Fruit fly (Drosophila melanogaster): ENCODE results near the gene CG32486.

Gene CG32486

DNA sequence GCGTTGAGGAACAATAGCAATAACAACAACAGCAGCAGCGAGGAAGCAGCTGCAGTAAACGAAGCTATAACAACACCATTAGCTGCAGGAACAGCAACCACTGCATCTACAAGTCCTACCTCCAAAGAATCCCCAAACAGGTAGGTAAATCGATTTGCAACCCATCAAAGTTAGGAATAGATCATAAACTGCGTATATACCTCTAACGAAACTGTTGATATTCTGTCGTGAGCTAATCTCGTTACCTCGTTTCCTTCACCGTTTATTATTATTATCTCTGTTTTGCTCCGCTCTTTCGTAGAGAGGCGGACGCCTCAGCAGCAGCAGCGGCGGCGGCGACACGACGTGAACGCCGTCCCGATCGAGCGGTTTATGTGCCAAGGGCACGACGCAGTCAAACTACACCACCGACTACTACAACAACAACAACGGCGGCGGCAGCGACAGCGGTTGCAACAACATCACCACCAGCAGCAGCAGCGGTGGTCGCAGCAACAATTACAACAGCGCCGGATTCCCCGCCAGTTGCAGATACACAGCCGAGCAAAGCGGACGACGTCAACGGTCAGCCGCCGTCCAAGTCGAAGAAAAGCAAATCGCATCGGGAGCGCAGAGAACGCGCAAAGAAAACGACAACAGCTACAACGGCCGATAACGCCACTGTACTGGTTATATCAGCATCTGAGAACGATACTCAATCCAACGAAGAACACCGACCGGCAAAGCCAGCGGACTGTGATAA, 32.6 kb downstream of the CG32486 start (continued):
- TF ChIP-seq ranshi (GFP tag; IDR thresholded peaks at IDR 0.05) (peak; percentile 28; the same call in 1 of the 2 replicates), Jarid2 (GFP tag; optimal IDR thresholded peaks at IDR 0.05) (peak; percentile 34), gce (GFP tag; IDR thresholded peaks at IDR 0.05) (peak; percentile 18; the same call in 1 of the 3 replicates), CG7271 (tag; optimal IDR thresholded peaks at IDR 0.05) (peak; percentile 35), Dip3 (GFP tag; optimal IDR thresholded peaks at IDR 0.05) (no peak), CG6175 (GFP tag; IDR thresholded peaks at IDR 0.05) (peak; percentile 89; the same call in 2 of the 3 replicates), cad (GFP tag; optimal IDR thresholded peaks at IDR 0.05) (peak; percentile 86), CG10979 (tag; optimal IDR thresholded peaks at IDR 0.05) (peak; percentile 16), H15 (GFP tag; IDR thresholded peaks at IDR 0.05) (no peak), Adf1 (GFP tag; IDR thresholded peaks at IDR 0.05) (peak; percentile 90), nerfin-1 (tag; optimal IDR thresholded peaks at IDR 0.05) (no peak), sens-2 (GFP tag; IDR thresholded peaks at IDR 0.05) (0 out of 2 replicates have a peak, but pooled peaks have one; percentile 14), Pdp1 (GFP tag; optimal IDR thresholded peaks at IDR 0.05) (peak in 1 of 2 experiments; percentile 89), Med (GFP tag) (peak; percentile 85), onecut (GFP tag; IDR thresholded peaks at IDR 0.05) (peak; percentile 73), slp2 (GFP tag; optimal IDR thresholded peaks at IDR 0.05) (no peak), CG10543 (GFP tag; optimal IDR thresholded peaks at IDR 0.05) (peak; percentile 67), cas (GFP tag; IDR thresholded peaks at IDR 0.05) (0 out of 2 replicates have a peak, but pooled peaks have one; percentile 20), CG12659 (GFP tag; optimal IDR thresholded peaks at IDR 0.05) (no peak), HmgD (GFP tag; optimal IDR thresholded peaks at IDR 0.05) (no peak), lov (optimal IDR thresholded peaks at IDR 0.05) (no peak), lov (GFP tag; IDR thresholded peaks at IDR 0.05) (0 out of 3 replicates have a peak, but pooled peaks have one; percentile 26), Atf6 (GFP tag; IDR thresholded peaks at IDR 0.05) (0 out of 2 replicates have a peak, but pooled peaks have one; percentile 37), chm (GFP tag; IDR thresholded peaks at IDR 0.05) (peak; percentile 68; the same call in 1 of the 2 replicates), shn (GFP tag; optimal IDR thresholded peaks at IDR 0.05) (peak; percentile 5), CG42726 (GFP tag; IDR thresholded peaks at IDR 0.05; ENCODE audit: partially characterized antibody) (no peak), twi (tag; optimal IDR thresholded peaks at IDR 0.05) (no peak), prd (optimal IDR thresholded peaks at IDR 0.05) (no peak), prd (GFP tag; IDR thresholded peaks at IDR 0.05) (0 out of 3 replicates have a peak, but pooled peaks have one; percentile 4), trh (GFP tag; optimal IDR thresholded peaks at IDR 0.05) (no peak), CG6765 (GFP tag; optimal IDR thresholded peaks at IDR 0.05) (no peak), Dll (GFP tag; IDR thresholded peaks at IDR 0.05; ENCODE audit: partially characterized antibody) (no peak), run (tag; optimal IDR thresholded peaks at IDR 0.05) (peak; percentile 12), CG16813 (GFP tag; IDR thresholded peaks at IDR 0.05; ENCODE audit: partially characterized antibody) (0 out of 3 replicates have a peak, but pooled peaks have one; percentile 7), org-1 (GFP tag; optimal IDR thresholded peaks at IDR 0.05) (no peak), CG15479 (GFP tag; optimal IDR thresholded peaks at IDR 0.05) (peak; percentile 99), sd (tag; optimal IDR thresholded peaks at IDR 0.05) (peak; percentile 29), CG6854 (GFP tag; optimal IDR thresholded peaks at IDR 0.05) (no peak), HmgZ (tag; optimal IDR thresholded peaks at IDR 0.05) (peak; percentile 12), CG4360 (GFP tag; IDR thresholded peaks at IDR 0.05) (peak; percentile 99), CG12219 (GFP tag; optimal IDR thresholded peaks at IDR 0.05) (peak; percentile 12), HLHmδ (GFP tag; optimal IDR thresholded peaks at IDR 0.05) (peak; percentile 51), crol (GFP tag; IDR thresholded peaks at IDR 0.05) (peak; percentile 48; the same call in 1 of the 2 replicates), CG31224 (GFP tag; IDR thresholded peaks at IDR 0.05) (peak; percentile 93), CG7786 (GFP tag; optimal IDR thresholded peaks at IDR 0.05) (no peak), Scr (GFP tag; IDR thresholded peaks at IDR 0.05; ENCODE audit: partially characterized antibody) (peak; percentile 40; the same call in 1 of the 2 replicates), CG12391 (tag; optimal IDR thresholded peaks at IDR 0.05) (peak; percentile 7), tll (GFP tag; optimal IDR thresholded peaks at IDR 0.05) (peak in 1 of 2 experiments; percentile 73)

Data from whole organism, embryonic.